Worm (Caenorhabditis elegans) whole organism, L4 larva: ENCODE measurements around the gene gad-2.

ENCODE experiments used
- F10B5.3 ChIP-seq: sonication (generic microtip); optimal IDR thresholded peaks from 2 replicates; lab custom pipeline; 2016; ENCODE audit warnings: mild to moderate bottlenecking, missing genetic modification characterization, missing compliant biosample characterization
- F49E8.2 ChIP-seq: sonication (generic microtip); optimal IDR thresholded peaks from 2 replicates; lab custom pipeline; 2016; ENCODE audit warnings: missing compliant biosample characterization, mild to moderate bottlenecking, missing genetic modification characterization, borderline replicate concordance
- R02D3.7 ChIP-seq: fragments of 150-350 bp; sonication (generic microtip); optimal IDR thresholded peaks from 3 replicates; lab custom pipeline; 2014; ENCODE audit warnings: missing biosample characterization, missing genetic modification characterization
- ceh-82 ChIP-seq: sonication (generic microtip); optimal IDR thresholded peaks from 2 replicates; lab custom pipeline; 2017; ENCODE audit warnings: missing biosample characterization, missing genetic modification characterization
- unc-130 ChIP-seq: sonication (generic microtip); optimal IDR thresholded peaks from 2 replicates; lab custom pipeline; 2016; ENCODE audit warnings: missing genetic modification reagents, missing genetic modification characterization, missing compliant biosample characterization
- unc-39 ChIP-seq: sonication (generic microtip); optimal IDR thresholded peaks from 2 replicates; lab custom pipeline; 2017; ENCODE audit warnings: missing biosample characterization, missing genetic modification characterization
- unc-62 ChIP-seq, 3 experiments: fragments of 150-350 bp in 1 of 3; sonication (generic microtip); optimal IDR thresholded peaks in 2 of 3; peaks in 1 of 3; 1 replicate in 1 of 3; 2 replicates in 2 of 3; lab custom pipeline; 2014 to 2017; ENCODE audit warnings: missing biosample characterization in 3 of 3, missing genetic modification characterization in 3 of 3, missing genetic modification reagents in 3 of 3, missing genotype in 1 of 3

DNA sequence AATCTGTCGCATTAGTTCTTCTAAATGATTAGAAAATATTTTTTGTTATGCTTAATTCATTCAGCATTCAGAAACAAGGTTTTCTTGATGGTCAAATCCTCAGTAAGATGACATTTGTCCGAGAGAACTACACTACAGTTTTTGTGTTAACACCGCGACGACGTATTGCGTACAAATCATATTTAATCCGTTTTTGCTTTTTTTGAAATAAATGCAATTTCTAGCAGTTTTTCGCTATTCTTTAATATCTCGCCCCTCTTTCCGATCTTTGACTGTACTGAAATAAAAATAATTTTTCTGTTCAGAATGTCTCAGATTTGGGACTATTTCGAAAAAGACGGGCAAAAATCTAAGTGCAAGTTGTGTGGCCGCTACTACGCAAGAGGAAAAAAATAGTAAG is 22.8 kb downstream of the gad-2 start, which contains the start of gene C10A4.1:
- TF ChIP-seq R02D3.7 (tag; lab: Kevin White, UChicago), result no peak
- no peak for TF ChIP-seq unc-39
- no peak for TF ChIP-seq F10B5.3 (tag; lab: Kevin White, UChicago)
- no peak for TF ChIP-seq ceh-82 (tag; lab: Kevin White, UChicago)
- no peak for TF ChIP-seq unc-62 (GFP tag; optimal IDR thresholded peaks at IDR 0.05 in 1 of 2; lab: Kevin White, UChicago)
- TF ChIP-seq unc-62 (tag; optimal IDR thresholded peaks at IDR 0.05; lab: Kevin White, UChicago), result no peak
- no peak for TF ChIP-seq unc-130 (GFP tag; lab: Kevin White, UChicago)
- no peak for TF ChIP-seq F49E8.2 (tag; lab: Kevin White, UChicago)
